Worm (Caenorhabditis elegans): ENCODE measurements around the gene C18B12.4.

- TF ChIP-seq B0310.2 (tag; optimal IDR thresholded peaks at IDR 0.05): no peak
- TF ChIP-seq F13C5.2 (tag; optimal IDR thresholded peaks at IDR 0.05): no peak
- TF ChIP-seq aly-1 (tag; optimal IDR thresholded peaks at IDR 0.05): no peak
- TF ChIP-seq ceh-13 (GFP tag; optimal IDR thresholded peaks at IDR 0.05): no peak
- TF ChIP-seq ama-1 (optimal IDR thresholded peaks at IDR 0.05): no peak
These were observed 16.3 kb upstream of the C18B12.4 start, which contains the start of gene H03G16.5 for ce11 chrX:15056737-15057136.

Measured in whole organism, early embryonic.